Worm (Caenorhabditis elegans) whole organism, young adult: ENCODE results near the gene lsm-4.
A peak's percentile ranks its signal among the peaks of the same experiment; 100 is the strongest.

Source experiments
- B0261.1 ChIP-seq: sonication (generic microtip); optimal IDR thresholded peaks from 2 replicates; lab custom pipeline; 2016; ENCODE audit warnings: mild to moderate bottlenecking, missing genetic modification characterization, moderate library complexity, missing compliant biosample characterization
- B0336.3 ChIP-seq: fragments of 200-800 bp; sonication (Bioruptor generic); IDR thresholded peaks from 2 replicates; pipeline ENCODE4 v1.3.6; 2022; ENCODE audit warnings: missing genetic modification characterization, missing compliant biosample characterization
- F33H1.4 ChIP-seq: fragments of 200-800 bp; sonication (Bioruptor generic); IDR thresholded peaks from 2 replicates; pipeline ENCODE4 v1.3.6; 2022; ENCODE audit warnings: missing genetic modification reagents, missing genetic modification characterization, missing compliant biosample characterization
- F57C9.4 ChIP-seq: sonication (generic microtip); optimal IDR thresholded peaks from 2 replicates; lab custom pipeline; 2017; ENCODE audit warnings: mild to moderate bottlenecking, missing genetic modification characterization, missing compliant biosample characterization
- Y95B8A.8 ChIP-seq: fragments of 200-800 bp; sonication (Bioruptor generic); IDR thresholded peaks from 2 replicates; pipeline ENCODE4 v1.3.6; 2022; ENCODE audit warnings: missing genetic modification reagents, missing genetic modification characterization, missing compliant biosample characterization
- ama-1 ChIP-seq, 3 experiments: fragments of 150-350 bp in 1 of 3; sonication (generic microtip) in 2 of 3; optimal IDR thresholded peaks; 2 replicates each; lab custom pipeline; 2014 to 2018; ENCODE audit warnings: missing biosample characterization in 2 of 3, missing genetic modification characterization in 2 of 3, missing genetic modification reagents in 2 of 3
- aptf-2 ChIP-seq: fragments of 200-800 bp; sonication (Bioruptor generic); conservative IDR thresholded peaks from 2 replicates; pipeline ENCODE4 v1.3.6; 2022; ENCODE audit warnings: missing genetic modification reagents, missing genetic modification characterization, missing compliant biosample characterization
- attf-3 ChIP-seq: fragments of 200-800 bp; sonication (Bioruptor generic); conservative IDR thresholded peaks from 2 replicates; pipeline ENCODE4 v1.3.6; 2022; ENCODE audit warnings: missing genetic modification reagents, missing genetic modification characterization, missing compliant biosample characterization
- attf-6 ChIP-seq: fragments of 200-800 bp; sonication (Bioruptor generic); IDR thresholded peaks from 2 replicates; pipeline ENCODE4 v1.3.6; 2022; ENCODE audit warnings: missing genetic modification reagents, missing genetic modification characterization, missing compliant biosample characterization
- bed-1 ChIP-seq: fragments of 200-800 bp; sonication (Bioruptor generic); IDR thresholded peaks from 2 replicates; pipeline ENCODE4 v1.3.6; 2022; ENCODE audit warnings: missing genetic modification reagents, missing genetic modification characterization, missing compliant biosample characterization
- bed-2 ChIP-seq: fragments of 200-800 bp; sonication (Bioruptor generic); IDR thresholded peaks from 2 replicates; pipeline ENCODE4 v1.3.6; 2022; ENCODE audit warnings: missing genetic modification reagents, missing genetic modification characterization, missing compliant biosample characterization
- dox-1 ChIP-seq: fragments of 200-800 bp; sonication (Bioruptor generic); IDR thresholded peaks from 2 replicates; pipeline ENCODE4 v1.3.6; 2022; ENCODE audit warnings: missing genetic modification reagents, missing genetic modification characterization, missing compliant biosample characterization
- dpff-1 ChIP-seq: sonication (generic microtip); optimal IDR thresholded peaks from 2 replicates; lab custom pipeline; 2017; ENCODE audit warnings: mild to moderate bottlenecking, missing genetic modification characterization, missing compliant biosample characterization
- dpl-1 ChIP-seq: fragments of 150-350 bp; optimal IDR thresholded peaks from 2 replicates; lab custom pipeline; 2014; ENCODE audit warnings: missing biosample characterization, missing genetic modification reagents, missing genetic modification characterization
- efl-1 ChIP-seq: fragments of 150-350 bp; optimal IDR thresholded peaks from 2 replicates; lab custom pipeline; 2014; ENCODE audit warnings: missing biosample characterization, missing genetic modification reagents, missing genetic modification characterization
- gei-17 ChIP-seq: fragments of 200-800 bp; sonication (Bioruptor generic); optimal IDR thresholded peaks from 2 replicates; lab custom pipeline; 2018; ENCODE audit warnings: mild to moderate bottlenecking, missing genetic modification characterization, missing compliant biosample characterization
- hlh-12 ChIP-seq: sonication (generic microtip); optimal IDR thresholded peaks from 2 replicates; lab custom pipeline; 2016; ENCODE audit warnings: missing genetic modification characterization, missing compliant biosample characterization
- hlh-26 ChIP-seq: fragments of 200-800 bp; sonication (Bioruptor generic); conservative IDR thresholded peaks from 2 replicates; pipeline ENCODE4 v1.3.6; 2022; ENCODE audit warnings: missing genetic modification reagents, missing genetic modification characterization, missing compliant biosample characterization
- hsf-1 ChIP-seq: fragments of 200-800 bp; sonication (Bioruptor generic); IDR thresholded peaks from 2 replicates; pipeline ENCODE4 v1.3.6; 2022; ENCODE audit warnings: missing genetic modification reagents, missing genetic modification characterization, missing compliant biosample characterization
- lin-40 ChIP-seq: sonication (generic microtip); optimal IDR thresholded peaks from 2 replicates; lab custom pipeline; 2016; ENCODE audit warnings: missing genetic modification characterization, mild to moderate bottlenecking, missing compliant biosample characterization, missing genotype, missing genetic modification reagents
- lsl-1 ChIP-seq: fragments of 200-800 bp; sonication (Bioruptor generic); optimal IDR thresholded peaks from 2 replicates; lab custom pipeline; 2018; ENCODE audit warnings: mild to moderate bottlenecking, missing genetic modification characterization, moderate library complexity, missing compliant biosample characterization
- madf-8 ChIP-seq: fragments of 200-800 bp; sonication (Bioruptor generic); conservative IDR thresholded peaks from 2 replicates; pipeline ENCODE4 v1.3.6; 2022; ENCODE audit warnings: missing genetic modification reagents, missing genetic modification characterization, missing compliant biosample characterization
- mcd-1 ChIP-seq: fragments of 200-800 bp; sonication (Bioruptor generic); IDR thresholded peaks from 2 replicates; pipeline ENCODE4 v1.3.6; 2022; ENCODE audit warnings: missing genetic modification reagents, missing genetic modification characterization, missing compliant biosample characterization
- mes-4 ChIP-seq: sonication (generic microtip); optimal IDR thresholded peaks from 2 replicates; lab custom pipeline; 2016; ENCODE audit warnings: missing genotype, missing genetic modification characterization, missing compliant biosample characterization
- nfyb-1 ChIP-seq: fragments of 200-800 bp; sonication (Bioruptor generic); IDR thresholded peaks from 2 replicates; pipeline ENCODE4 v1.3.6; 2022; ENCODE audit warnings: missing genetic modification reagents, missing genetic modification characterization, missing compliant biosample characterization
- nhr-80 ChIP-seq: sonication (generic microtip); optimal IDR thresholded peaks from 2 replicates; lab custom pipeline; 2016; ENCODE audit warnings: missing genetic modification characterization, missing compliant biosample characterization
- pbrm-1 ChIP-seq: fragments of 200-800 bp; sonication (Bioruptor generic); IDR thresholded peaks from 2 replicates; pipeline ENCODE4 v1.3.6; 2022; ENCODE audit warnings: missing genetic modification reagents, missing genetic modification characterization, missing compliant biosample characterization
- snpc-1.1 ChIP-seq: sonication (generic microtip); optimal IDR thresholded peaks from 2 replicates; lab custom pipeline; 2017; ENCODE audit warnings: missing genetic modification characterization, mild to moderate bottlenecking, missing compliant biosample characterization, antibody characterized with exemption, moderate library complexity, missing genotype, missing genetic modification reagents; ENCODE audit not compliant: insufficient read depth
- snpc-4 ChIP-seq, 5 experiments: fragments of 150-350 bp in 1 of 5; sonication (generic microtip) in 4 of 5; optimal IDR thresholded peaks; 2 replicates each; lab custom pipeline; 2014 to 2018; ENCODE audit warnings: missing genetic modification characterization in 5 of 5, missing biosample characterization in 3 of 5, antibody characterized with exemption in 2 of 5, mild to moderate bottlenecking in 2 of 5, missing compliant biosample characterization in 2 of 5, missing genotype in 2 of 5, moderate library complexity in 2 of 5, missing genetic modification reagents in 1 of 5
- somi-1 ChIP-seq: fragments of 200-800 bp; sonication (Bioruptor generic); optimal IDR thresholded peaks from 2 replicates; lab custom pipeline; 2018; ENCODE audit warnings: mild to moderate bottlenecking, missing genetic modification characterization, missing compliant biosample characterization
- tbx-9 ChIP-seq: sonication (generic microtip); optimal IDR thresholded peaks from 2 replicates; lab custom pipeline; 2016; ENCODE audit warnings: borderline replicate concordance, missing genetic modification characterization, inconsistent platforms, missing compliant biosample characterization
- tlf-1 ChIP-seq: fragments of 200-800 bp; sonication (Bioruptor generic); optimal IDR thresholded peaks from 2 replicates; lab custom pipeline; 2018; ENCODE audit warnings: mild to moderate bottlenecking, missing genetic modification characterization, missing compliant biosample characterization
- zim-3 ChIP-seq: sonication (generic microtip); optimal IDR thresholded peaks from 2 replicates; lab custom pipeline; 2017; ENCODE audit warnings: mild to moderate bottlenecking, missing genetic modification characterization, moderate library complexity, missing compliant biosample characterization
- ztf-22 ChIP-seq: fragments of 200-800 bp; sonication (Bioruptor generic); optimal IDR thresholded peaks from 2 replicates; lab custom pipeline; 2018; ENCODE audit warnings: mild to moderate bottlenecking, missing genetic modification characterization, moderate library complexity, missing compliant biosample characterization
- ztf-25 ChIP-seq: fragments of 200-800 bp; sonication (Bioruptor generic); IDR thresholded peaks from 2 replicates; pipeline ENCODE4 v1.3.6; 2022; ENCODE audit warnings: missing genetic modification reagents, missing genetic modification characterization, missing compliant biosample characterization

Gene lsm-4

ce11 chrII:7251978-7252377 lies 985 bp downstream of the lsm-4 start, which contains the start of the genes prx-13 and ada-2:
TSS of gene prx-13 (minus strand) at chrII:7252015.
TSS of gene ada-2 (plus strand) at chrII:7252259.
- TF ChIP-seq nfyb-1 (GFP tag; lab: Robert Waterston, UW) (no peak), snpc-4 (GFP tag; optimal IDR thresholded peaks at IDR 0.05; lab: Kevin White, UChicago) (no peak), snpc-4 (tag; optimal IDR thresholded peaks at IDR 0.05; lab: Kevin White, UChicago) (peak in 1 of 4 experiments; percentile 15), lsl-1 (GFP tag; lab: Kevin White, UChicago) (no peak), nhr-80 (peak; percentile 62), aptf-2 (GFP tag; lab: Robert Waterston, UW) (no peak), Y95B8A.8 (GFP tag; lab: Robert Waterston, UW) (no peak)

DNA sequence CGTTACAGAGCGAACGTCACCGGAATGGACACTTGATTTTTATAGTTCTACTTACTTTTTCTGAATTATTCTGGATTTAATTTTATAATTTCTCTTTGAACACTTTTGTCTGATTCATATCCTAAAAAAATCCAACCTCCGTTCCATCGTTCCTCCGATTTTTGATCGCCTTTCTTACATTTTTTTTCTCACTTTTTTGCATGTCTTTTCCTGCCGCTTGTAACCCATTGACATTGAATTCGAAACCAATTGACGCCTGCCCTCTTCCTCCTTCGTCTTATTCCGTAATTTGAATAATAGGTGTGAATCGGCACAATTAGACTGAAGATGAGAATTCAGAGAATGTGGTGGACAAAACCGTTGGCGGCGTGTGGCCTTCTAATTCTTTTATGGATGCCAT lies 7.4 kb downstream of the lsm-4 start, which contains the start of gene skpo-3:
TSS of gene skpo-3 (plus strand) at position 301 of the 400 bp plus-strand sequence.
- no peak for TF ChIP-seq F57C9.4 (tag; lab: Kevin White, UChicago)
- TF ChIP-seq tbx-9 (tag; lab: Kevin White, UChicago), result no peak
- TF ChIP-seq zim-3 (tag; lab: Kevin White, UChicago), result no peak
- TF ChIP-seq bed-1 (GFP tag; lab: Robert Waterston, UW), result no peak
- no peak for TF ChIP-seq snpc-1.1 (tag; lab: Kevin White, UChicago)
- no peak for TF ChIP-seq lsl-1 (GFP tag; lab: Kevin White, UChicago)
- TF ChIP-seq hlh-12 (tag; lab: Kevin White, UChicago), result no peak
- no peak for TF ChIP-seq gei-17
- no peak for TF ChIP-seq dpl-1 (GFP tag; lab: Kevin White, UChicago)
- TF ChIP-seq F33H1.4 (GFP tag; lab: Robert Waterston, UW), result no peak
- TF ChIP-seq lin-40 (tag; lab: Kevin White, UChicago), result no peak
- no peak for TF ChIP-seq B0261.1
- TF ChIP-seq tlf-1 (GFP tag; lab: Kevin White, UChicago), result no peak
- TF ChIP-seq madf-8 (GFP tag; lab: Robert Waterston, UW), result no peak
- TF ChIP-seq attf-6 (GFP tag; lab: Robert Waterston, UW), result no peak
- no peak for TF ChIP-seq hsf-1 (GFP tag; lab: Robert Waterston, UW)
- no peak for TF ChIP-seq pbrm-1 (GFP tag; lab: Robert Waterston, UW)

- no peak for TF ChIP-seq zim-3 (tag; lab: Kevin White, UChicago)
- TF ChIP-seq nhr-80, result peak; percentile 7
- TF ChIP-seq dpff-1 (tag; lab: Kevin White, UChicago), result no peak
Measured at ce11 chrII:7242754-7243153, 10.2 kb downstream of the lsm-4 start.

ce11 chrII:7239705-7240104 lies 13.3 kb downstream of the lsm-4 start:
- TF ChIP-seq ztf-25 (GFP tag; lab: Robert Waterston, UW) (no peak), mcd-1 (no peak), B0336.3 (GFP tag; lab: Robert Waterston, UW) (no peak), bed-2 (GFP tag; lab: Robert Waterston, UW) (no peak), ztf-22 (GFP tag; lab: Kevin White, UChicago) (no peak), efl-1 (no peak), hlh-26 (GFP tag; lab: Robert Waterston, UW) (no peak), attf-3 (GFP tag; lab: Robert Waterston, UW) (no peak), ama-1 (optimal IDR thresholded peaks at IDR 0.05; lab: Kevin White, UChicago) (no peak), ama-1 (GFP tag; optimal IDR thresholded peaks at IDR 0.05; lab: Kevin White, UChicago) (no peak), somi-1 (GFP tag; lab: Kevin White, UChicago) (no peak), dox-1 (GFP tag; lab: Robert Waterston, UW) (no peak), zim-3 (tag; lab: Kevin White, UChicago) (no peak), mes-4 (tag; lab: Kevin White, UChicago) (no peak), F57C9.4 (tag; lab: Kevin White, UChicago) (no peak)
